Worm (Caenorhabditis elegans) whole organism, mixed stage, embryonic: Measurements from ENCODE around the gene C33D3.5.

Source experiments
- M03D4.4 ChIP-seq: sonication (generic microtip); optimal IDR thresholded peaks from 2 replicates; lab custom pipeline; 2017; ENCODE audit warnings: mild to moderate bottlenecking, missing genetic modification characterization, missing compliant biosample characterization
- bed-3 ChIP-seq: fragments of 200-800 bp; sonication (Bioruptor generic); optimal IDR thresholded peaks from 3 replicates; lab custom pipeline; 2018; ENCODE audit warnings: mild to moderate bottlenecking, missing genetic modification characterization, moderate library complexity, missing compliant biosample characterization
- blmp-1 ChIP-seq: fragments of 150-350 bp; optimal IDR thresholded peaks from 2 replicates; lab custom pipeline; 2014; ENCODE audit warnings: missing biosample characterization, missing genetic modification characterization
- ceh-39 ChIP-seq: fragments of 150-350 bp; optimal IDR thresholded peaks from 2 replicates; lab custom pipeline; 2014; ENCODE audit warnings: missing biosample characterization, missing genetic modification characterization
- ceh-43 ChIP-seq: fragments of 200-800 bp; sonication (Bioruptor generic); optimal IDR thresholded peaks from 2 replicates; lab custom pipeline; 2018; ENCODE audit warnings: mild to moderate bottlenecking, missing genetic modification characterization, moderate library complexity, missing compliant biosample characterization
- ceh-83 ChIP-seq: fragments of 200-800 bp; sonication (Bioruptor generic); optimal IDR thresholded peaks from 2 replicates; lab custom pipeline; 2018; ENCODE audit warnings: mild to moderate bottlenecking, missing genetic modification characterization, missing compliant biosample characterization
- ces-1 ChIP-seq: fragments of 150-350 bp; optimal IDR thresholded peaks from 2 replicates; lab custom pipeline; 2014; ENCODE audit warnings: missing biosample characterization, missing genetic modification reagents, missing genetic modification characterization
- cnd-1 ChIP-seq: fragments of 200-800 bp; sonication (Bioruptor generic); optimal IDR thresholded peaks from 2 replicates; lab custom pipeline; 2018; ENCODE audit warnings: mild to moderate bottlenecking, missing genetic modification characterization, missing compliant biosample characterization
- elt-1 ChIP-seq: sonication (generic microtip); optimal IDR thresholded peaks from 2 replicates; lab custom pipeline; 2017; ENCODE audit warnings: missing genetic modification characterization, mild to moderate bottlenecking, missing compliant biosample characterization, antibody characterized with exemption, moderate library complexity, borderline replicate concordance; ENCODE audit not compliant: insufficient read depth
- ham-2 ChIP-seq: fragments of 200-800 bp; sonication (Bioruptor generic); optimal IDR thresholded peaks from 2 replicates; lab custom pipeline; 2018; ENCODE audit warnings: mild to moderate bottlenecking, missing genetic modification characterization, missing compliant biosample characterization
- hlh-1 ChIP-seq: fragments of 150-350 bp; optimal IDR thresholded peaks from 2 replicates; lab custom pipeline; 2014; ENCODE audit warnings: missing biosample characterization, missing genetic modification reagents, missing genetic modification characterization
- lin-13 ChIP-seq: fragments of 150-350 bp; optimal IDR thresholded peaks from 2 replicates; lab custom pipeline; 2014; ENCODE audit warnings: missing biosample characterization, missing genetic modification characterization
- lin-32 ChIP-seq: fragments of 200-800 bp; sonication (Bioruptor generic); optimal IDR thresholded peaks from 2 replicates; lab custom pipeline; 2018; ENCODE audit warnings: mild to moderate bottlenecking, missing genetic modification characterization, missing compliant biosample characterization
- lsy-2 ChIP-seq: fragments of 150-350 bp; optimal IDR thresholded peaks from 2 replicates; lab custom pipeline; 2014; ENCODE audit warnings: missing biosample characterization, missing genetic modification characterization
- mab-5 ChIP-seq: fragments of 150-350 bp; optimal IDR thresholded peaks from 2 replicates; lab custom pipeline; 2014; ENCODE audit warnings: missing biosample characterization, missing genetic modification characterization
- mep-1 ChIP-seq: fragments of 150-350 bp; optimal IDR thresholded peaks from 2 replicates; lab custom pipeline; 2017; ENCODE audit warnings: missing biosample characterization, missing genetic modification reagents, missing genetic modification characterization, inconsistent platforms
- nhr-2 ChIP-seq: fragments of 150-350 bp; optimal IDR thresholded peaks from 2 replicates; lab custom pipeline; 2014; ENCODE audit warnings: missing biosample characterization, missing genetic modification characterization
- nhr-237 ChIP-seq: fragments of 150-350 bp; optimal IDR thresholded peaks from 2 replicates; lab custom pipeline; 2014; ENCODE audit warnings: missing biosample characterization, missing genetic modification characterization
- nhr-28 ChIP-seq: fragments of 150-350 bp; optimal IDR thresholded peaks from 2 replicates; lab custom pipeline; 2014; ENCODE audit warnings: missing biosample characterization, missing genetic modification characterization
- nhr-76 ChIP-seq: sonication (generic microtip); optimal IDR thresholded peaks from 2 replicates; lab custom pipeline; 2017; ENCODE audit warnings: missing biosample characterization, missing genetic modification characterization
- sem-2 ChIP-seq: fragments of 200-800 bp; sonication (Bioruptor generic); optimal IDR thresholded peaks from 2 replicates; lab custom pipeline; 2018; ENCODE audit warnings: mild to moderate bottlenecking, missing genetic modification characterization, missing compliant biosample characterization
- snpc-4 ChIP-seq: fragments of 150-350 bp; optimal IDR thresholded peaks from 2 replicates; lab custom pipeline; 2014; ENCODE audit warnings: missing biosample characterization, missing genetic modification characterization
- sptf-1 ChIP-seq: sonication (generic microtip); optimal IDR thresholded peaks from 2 replicates; lab custom pipeline; 2017; ENCODE audit warnings: mild to moderate bottlenecking, missing genetic modification characterization, moderate library complexity, missing compliant biosample characterization
- tbx-8 ChIP-seq: fragments of 200-800 bp; sonication (Bioruptor generic); optimal IDR thresholded peaks from 2 replicates; lab custom pipeline; 2018; ENCODE audit warnings: mild to moderate bottlenecking, missing genetic modification characterization, moderate library complexity, missing compliant biosample characterization
- unc-39 ChIP-seq: fragments of 150-350 bp; optimal IDR thresholded peaks from 2 replicates; lab custom pipeline; 2014; ENCODE audit warnings: missing biosample characterization, missing genetic modification characterization
- unc-62 ChIP-seq: fragments of 150-350 bp; optimal IDR thresholded peaks from 2 replicates; lab custom pipeline; 2014; ENCODE audit warnings: missing biosample characterization, missing genetic modification reagents, missing genetic modification characterization
- zip-8 ChIP-seq: fragments of 150-350 bp; optimal IDR thresholded peaks from 2 replicates; lab custom pipeline; 2014; ENCODE audit warnings: missing biosample characterization, missing genetic modification characterization
- ztf-11 ChIP-seq: fragments of 150-350 bp; optimal IDR thresholded peaks from 2 replicates; lab custom pipeline; 2014; ENCODE audit warnings: missing biosample characterization, missing genetic modification characterization

C33D3.5 gene

ce11 chrX:10477172-10477985 lies 13.8 kb upstream of the C33D3.5 start:
- TF ChIP-seq cnd-1 (tag; lab: Kevin White, UChicago) = no peak
- TF ChIP-seq lin-13 (tag; lab: Kevin White, UChicago) = no peak
- TF ChIP-seq mab-5 (tag; lab: Kevin White, UChicago) = no peak
- no peak for TF ChIP-seq hlh-1 (tag; lab: Kevin White, UChicago)
- TF ChIP-seq M03D4.4 (tag; lab: Kevin White, UChicago) = no peak
- TF ChIP-seq snpc-4 (tag; lab: Kevin White, UChicago) = no peak
- TF ChIP-seq unc-39 (tag; lab: Kevin White, UChicago) = no peak
- TF ChIP-seq blmp-1 (tag; lab: Kevin White, UChicago) = no peak
- no peak for TF ChIP-seq nhr-2 (tag; lab: Kevin White, UChicago)
- no peak for TF ChIP-seq bed-3 (GFP tag; lab: Kevin White, UChicago)
- TF ChIP-seq, all 35 proteins: peak for 0

DNA sequence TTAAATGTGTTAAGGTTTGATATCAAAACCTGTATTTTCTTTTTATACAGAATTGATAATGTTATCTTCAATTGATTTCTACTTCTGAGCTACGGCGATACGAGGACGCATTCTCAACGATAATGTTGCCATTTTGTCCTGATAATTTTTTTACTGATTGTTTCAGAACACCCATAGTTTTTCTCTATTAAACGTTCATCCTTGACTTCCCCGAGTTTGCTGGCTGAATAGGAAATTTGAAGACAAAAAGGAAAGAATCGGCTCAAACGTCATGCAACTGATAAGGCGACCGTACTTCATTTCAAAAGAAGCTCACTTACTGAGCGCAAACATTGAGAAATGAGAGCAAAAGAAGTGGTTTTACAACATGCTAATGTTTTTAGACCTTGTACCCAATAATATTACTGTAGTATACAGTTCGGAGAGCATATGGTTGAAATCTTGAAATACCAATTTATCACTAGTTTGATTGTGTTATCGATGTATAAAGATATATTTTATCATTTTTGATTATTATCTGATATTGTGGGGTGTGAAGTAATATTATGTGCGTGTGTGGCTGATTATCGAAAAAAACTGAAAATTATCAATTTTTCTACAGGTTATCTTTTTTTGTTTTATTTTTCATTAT lies 11.9 kb upstream of the C33D3.5 start:
- TF ChIP-seq nhr-76 (tag; lab: Kevin White, UChicago) = no peak
- TF ChIP-seq ces-1 (GFP tag; lab: Kevin White, UChicago) = no peak
- no peak for TF ChIP-seq blmp-1 (tag; lab: Kevin White, UChicago)
- no peak for TF ChIP-seq bed-3 (GFP tag; lab: Kevin White, UChicago)
- TF ChIP-seq lin-13 (tag; lab: Kevin White, UChicago) = no peak
- TF ChIP-seq lin-32 (GFP tag; lab: Kevin White, UChicago) = no peak
- TF ChIP-seq sptf-1 (tag; lab: Kevin White, UChicago) = no peak
- TF ChIP-seq ztf-11 (tag; lab: Kevin White, UChicago) = no peak
- TF ChIP-seq unc-39 (tag; lab: Kevin White, UChicago) = no peak

ce11 chrX:10480563-10481290 lies 10.4 kb upstream of the C33D3.5 start, which contains the start of gene elt-2:
Gene elt-2 (plus strand): TSS chrX:10481240.
- TF ChIP-seq unc-39 (tag; lab: Kevin White, UChicago) (no peak), sem-2 (GFP tag; lab: Kevin White, UChicago) (no peak), bed-3 (GFP tag; lab: Kevin White, UChicago) (no peak), nhr-28 (tag; lab: Kevin White, UChicago) (no peak), lin-13 (tag; lab: Kevin White, UChicago) (no peak), sptf-1 (tag; lab: Kevin White, UChicago) (no peak), nhr-237 (no peak), mab-5 (tag; lab: Kevin White, UChicago) (no peak), ham-2 (GFP tag; lab: Kevin White, UChicago) (no peak), mep-1 (tag; lab: Kevin White, UChicago) (no peak), zip-8 (tag; lab: Kevin White, UChicago) (no peak)

ce11 chrX:10482272-10482671 lies 8.9 kb upstream of the C33D3.5 start:
- no peak for TF ChIP-seq tbx-8 (GFP tag; lab: Kevin White, UChicago)
- no peak for TF ChIP-seq ces-1 (GFP tag; lab: Kevin White, UChicago)
- TF ChIP-seq lsy-2 (tag; lab: Kevin White, UChicago) = no peak
- TF ChIP-seq ztf-11 (tag; lab: Kevin White, UChicago) = no peak
- TF ChIP-seq mab-5 (tag; lab: Kevin White, UChicago) = no peak
- TF ChIP-seq hlh-1 (tag; lab: Kevin White, UChicago) = no peak
- TF ChIP-seq, all 35 proteins: peak for 0

ce11 chrX:10485300-10485755 lies 5.8 kb upstream of the C33D3.5 start, which contains the start of gene C33D3.3:
Gene C33D3.3 (plus strand): TSS chrX:10485350.
- TF ChIP-seq zip-8 (tag; lab: Kevin White, UChicago) (no peak), ceh-39 (tag; lab: Kevin White, UChicago) (no peak), tbx-8 (GFP tag; lab: Kevin White, UChicago) (no peak), mep-1 (tag; lab: Kevin White, UChicago) (no peak), ham-2 (GFP tag; lab: Kevin White, UChicago) (no peak), unc-39 (tag; lab: Kevin White, UChicago) (no peak), nhr-28 (tag; lab: Kevin White, UChicago) (no peak), cnd-1 (tag; lab: Kevin White, UChicago) (no peak), elt-1 (tag; lab: Kevin White, UChicago) (no peak), ceh-83 (no peak), ztf-11 (tag; lab: Kevin White, UChicago) (no peak), unc-62 (GFP tag; lab: Kevin White, UChicago) (no peak), nhr-2 (tag; lab: Kevin White, UChicago) (no peak), ceh-43 (GFP tag; lab: Kevin White, UChicago) (no peak), sem-2 (GFP tag; lab: Kevin White, UChicago) (no peak)
